Worm (Caenorhabditis elegans) whole organism, young adult: Measurements from ENCODE around the gene ecps-2.
A peak's percentile ranks its signal among the peaks of the same experiment; 100 is the strongest.

Experiments
- B0261.1 ChIP-seq: sonication (generic microtip); optimal IDR thresholded peaks from 2 replicates; lab custom pipeline; 2016; ENCODE audit warnings: mild to moderate bottlenecking, missing genetic modification characterization, moderate library complexity, missing compliant biosample characterization
- F23B12.7 ChIP-seq: sonication (generic microtip); optimal IDR thresholded peaks from 2 replicates; lab custom pipeline; 2017; ENCODE audit warnings: missing genetic modification characterization, mild to moderate bottlenecking, missing compliant biosample characterization, antibody characterized with exemption, moderate library complexity; ENCODE audit not compliant: insufficient read depth
- F33H1.4 ChIP-seq: fragments of 200-800 bp; sonication (Bioruptor generic); IDR thresholded peaks from 2 replicates; pipeline ENCODE4 v1.3.6; 2022; ENCODE audit warnings: missing genetic modification reagents, missing genetic modification characterization, missing compliant biosample characterization
- F37B4.10 ChIP-seq: fragments of 200-800 bp; sonication (Bioruptor generic); IDR thresholded peaks from 2 replicates; pipeline ENCODE4 v1.3.6; 2022; ENCODE audit warnings: missing genetic modification characterization, missing compliant biosample characterization
- K12H6.12 ChIP-seq: fragments of 200-800 bp; sonication (Bioruptor generic); optimal IDR thresholded peaks from 2 replicates; lab custom pipeline; 2018; ENCODE audit warnings: mild to moderate bottlenecking, missing genetic modification characterization, missing compliant biosample characterization
- T26A5.8 ChIP-seq: sonication (generic microtip); optimal IDR thresholded peaks from 2 replicates; lab custom pipeline; 2016; ENCODE audit warnings: missing genetic modification characterization, missing compliant biosample characterization
- Y56A3A.18 ChIP-seq: fragments of 200-800 bp; sonication (Bioruptor generic); IDR thresholded peaks from 2 replicates; pipeline ENCODE4 v1.3.6; 2022; ENCODE audit warnings: missing genetic modification reagents, missing genetic modification characterization, missing compliant biosample characterization
- Y79H2A.3 ChIP-seq: fragments of 200-800 bp; sonication (Bioruptor generic); conservative IDR thresholded peaks from 2 replicates; pipeline ENCODE4 v1.3.6; 2022; ENCODE audit warnings: missing genetic modification reagents, missing genetic modification characterization, missing compliant biosample characterization
- aptf-3 ChIP-seq: fragments of 200-800 bp; sonication (Bioruptor generic); IDR thresholded peaks from 2 replicates; pipeline ENCODE4 v1.3.6; 2022; ENCODE audit warnings: missing genetic modification characterization, missing compliant biosample characterization
- attf-3 ChIP-seq: fragments of 200-800 bp; sonication (Bioruptor generic); conservative IDR thresholded peaks from 2 replicates; pipeline ENCODE4 v1.3.6; 2022; ENCODE audit warnings: missing genetic modification reagents, missing genetic modification characterization, missing compliant biosample characterization
- bed-2 ChIP-seq: fragments of 200-800 bp; sonication (Bioruptor generic); IDR thresholded peaks from 2 replicates; pipeline ENCODE4 v1.3.6; 2022; ENCODE audit warnings: missing genetic modification reagents, missing genetic modification characterization, missing compliant biosample characterization
- ceh-100 ChIP-seq: fragments of 200-800 bp; sonication (Bioruptor generic); IDR thresholded peaks from 2 replicates; pipeline ENCODE4 v1.3.6; 2022; ENCODE audit warnings: missing genetic modification reagents, missing genetic modification characterization, missing compliant biosample characterization
- ceh-27 ChIP-seq: fragments of 200-800 bp; sonication (Bioruptor generic); optimal IDR thresholded peaks from 2 replicates; lab custom pipeline; 2018; ENCODE audit warnings: mild to moderate bottlenecking, missing genetic modification characterization, moderate library complexity, missing compliant biosample characterization
- ceh-40 ChIP-seq: fragments of 200-800 bp; sonication (Bioruptor generic); IDR thresholded peaks from 2 replicates; pipeline ENCODE4 v1.3.6; 2022; ENCODE audit warnings: missing genetic modification characterization, missing compliant biosample characterization
- ceh-58 ChIP-seq: fragments of 200-800 bp; sonication (Bioruptor generic); IDR thresholded peaks from 2 replicates; pipeline ENCODE4 v1.3.6; 2022; ENCODE audit warnings: missing genetic modification characterization, missing compliant biosample characterization
- ceh-79 ChIP-seq: sonication (generic microtip); optimal IDR thresholded peaks from 2 replicates; lab custom pipeline; 2017; ENCODE audit warnings: mild to moderate bottlenecking, missing genetic modification characterization, missing compliant biosample characterization
- chd-7 ChIP-seq: sonication (generic microtip); optimal IDR thresholded peaks from 2 replicates; lab custom pipeline; 2016; ENCODE audit warnings: mild to moderate bottlenecking, missing genetic modification characterization, moderate library complexity, missing compliant biosample characterization
- egrh-3 ChIP-seq: fragments of 200-800 bp; sonication (Bioruptor generic); IDR thresholded peaks from 2 replicates; pipeline ENCODE4 v1.3.6; 2022; ENCODE audit warnings: missing genetic modification reagents, missing genetic modification characterization, missing compliant biosample characterization
- ets-4 ChIP-seq: fragments of 200-800 bp; sonication (Bioruptor generic); optimal IDR thresholded peaks from 2 replicates; lab custom pipeline; 2018; ENCODE audit warnings: mild to moderate bottlenecking, missing genetic modification characterization, missing compliant biosample characterization
- fkh-3 ChIP-seq: sonication (generic microtip); optimal IDR thresholded peaks from 2 replicates; lab custom pipeline; 2016; ENCODE audit warnings: mild to moderate bottlenecking, missing genetic modification characterization, missing compliant biosample characterization
- him-1 ChIP-seq: sonication (generic microtip); optimal IDR thresholded peaks from 2 replicates; lab custom pipeline; 2016; ENCODE audit warnings: missing genotype, missing genetic modification reagents, missing genetic modification characterization, missing compliant biosample characterization
- hlh-12 ChIP-seq: sonication (generic microtip); optimal IDR thresholded peaks from 2 replicates; lab custom pipeline; 2016; ENCODE audit warnings: missing genetic modification characterization, missing compliant biosample characterization
- hrde-1 ChIP-seq: sonication (generic microtip); optimal IDR thresholded peaks from 2 replicates; lab custom pipeline; 2016; ENCODE audit warnings: missing genetic modification characterization, mild to moderate bottlenecking, missing compliant biosample characterization, moderate library complexity, missing genotype, missing genetic modification reagents, borderline replicate concordance
- hsf-1 ChIP-seq: fragments of 200-800 bp; sonication (Bioruptor generic); IDR thresholded peaks from 2 replicates; pipeline ENCODE4 v1.3.6; 2022; ENCODE audit warnings: missing genetic modification reagents, missing genetic modification characterization, missing compliant biosample characterization
- lag-1 ChIP-seq: fragments of 200-800 bp; sonication (Bioruptor generic); IDR thresholded peaks from 2 replicates; pipeline ENCODE4 v1.3.6; 2022; ENCODE audit warnings: missing genetic modification reagents, missing genetic modification characterization, missing compliant biosample characterization
- let-526 ChIP-seq: fragments of 200-800 bp; sonication (Bioruptor generic); IDR thresholded peaks from 2 replicates; pipeline ENCODE4 v1.3.6; 2022; ENCODE audit warnings: missing genetic modification reagents, missing genetic modification characterization, missing compliant biosample characterization
- lir-1 ChIP-seq: fragments of 200-800 bp; sonication (Bioruptor generic); conservative IDR thresholded peaks from 2 replicates; pipeline ENCODE4 v1.3.6; 2022; ENCODE audit warnings: missing genetic modification reagents, missing genetic modification characterization, missing compliant biosample characterization
- lsl-1 ChIP-seq: fragments of 200-800 bp; sonication (Bioruptor generic); optimal IDR thresholded peaks from 2 replicates; lab custom pipeline; 2018; ENCODE audit warnings: mild to moderate bottlenecking, missing genetic modification characterization, moderate library complexity, missing compliant biosample characterization
- madf-3 ChIP-seq: fragments of 200-800 bp; sonication (Bioruptor generic); IDR thresholded peaks from 2 replicates; pipeline ENCODE4 v1.3.6; 2022; ENCODE audit warnings: missing genetic modification reagents, missing genetic modification characterization, missing compliant biosample characterization
- madf-8 ChIP-seq: fragments of 200-800 bp; sonication (Bioruptor generic); conservative IDR thresholded peaks from 2 replicates; pipeline ENCODE4 v1.3.6; 2022; ENCODE audit warnings: missing genetic modification reagents, missing genetic modification characterization, missing compliant biosample characterization
- mel-28 ChIP-seq: sonication (generic microtip); optimal IDR thresholded peaks from 2 replicates; lab custom pipeline; 2016; ENCODE audit warnings: borderline replicate concordance, mild to moderate bottlenecking, missing genetic modification characterization, missing compliant biosample characterization
- nfya-2 ChIP-seq: fragments of 200-800 bp; sonication (Bioruptor generic); IDR thresholded peaks from 2 replicates; pipeline ENCODE4 v1.3.6; 2022; ENCODE audit warnings: missing genetic modification reagents, missing genetic modification characterization, missing compliant biosample characterization
- nfyb-1 ChIP-seq: fragments of 200-800 bp; sonication (Bioruptor generic); IDR thresholded peaks from 2 replicates; pipeline ENCODE4 v1.3.6; 2022; ENCODE audit warnings: missing genetic modification reagents, missing genetic modification characterization, missing compliant biosample characterization
- pbrm-1 ChIP-seq: fragments of 200-800 bp; sonication (Bioruptor generic); IDR thresholded peaks from 2 replicates; pipeline ENCODE4 v1.3.6; 2022; ENCODE audit warnings: missing genetic modification reagents, missing genetic modification characterization, missing compliant biosample characterization
- repo-1 ChIP-seq: sonication (generic microtip); optimal IDR thresholded peaks from 2 replicates; lab custom pipeline; 2017; ENCODE audit warnings: mild to moderate bottlenecking, missing genetic modification characterization, missing compliant biosample characterization
- sea-2 ChIP-seq: fragments of 200-800 bp; sonication (Bioruptor generic); IDR thresholded peaks from 2 replicates; pipeline ENCODE4 v1.3.6; 2022; ENCODE audit warnings: missing genetic modification characterization, missing compliant biosample characterization
- snpc-1.1 ChIP-seq: sonication (generic microtip); optimal IDR thresholded peaks from 2 replicates; lab custom pipeline; 2017; ENCODE audit warnings: missing genetic modification characterization, mild to moderate bottlenecking, missing compliant biosample characterization, antibody characterized with exemption, moderate library complexity, missing genotype, missing genetic modification reagents; ENCODE audit not compliant: insufficient read depth
- snpc-3.4 ChIP-seq: sonication (generic microtip); optimal IDR thresholded peaks from 2 replicates; lab custom pipeline; 2017; ENCODE audit warnings: missing genetic modification characterization, mild to moderate bottlenecking, missing compliant biosample characterization, antibody characterized with exemption, moderate library complexity, missing genotype, missing genetic modification reagents
- snpc-4 ChIP-seq, 5 experiments: fragments of 150-350 bp in 1 of 5; sonication (generic microtip) in 4 of 5; optimal IDR thresholded peaks; 2 replicates each; lab custom pipeline; 2014 to 2018; ENCODE audit warnings: missing genetic modification characterization in 5 of 5, missing biosample characterization in 3 of 5, antibody characterized with exemption in 2 of 5, mild to moderate bottlenecking in 2 of 5, missing compliant biosample characterization in 2 of 5, missing genotype in 2 of 5, moderate library complexity in 2 of 5, missing genetic modification reagents in 1 of 5
- xnd-1 ChIP-seq: sonication (generic microtip); optimal IDR thresholded peaks from 2 replicates; lab custom pipeline; 2016; ENCODE audit warnings: missing genotype, missing genetic modification reagents, missing genetic modification characterization, missing compliant biosample characterization
- zfh-2 ChIP-seq: fragments of 200-800 bp; sonication (Bioruptor generic); conservative IDR thresholded peaks from 2 replicates; pipeline ENCODE4 v1.3.6; 2022; ENCODE audit warnings: missing genetic modification reagents, missing genetic modification characterization, missing compliant biosample characterization
- ztf-26 ChIP-seq: sonication (generic microtip); optimal IDR thresholded peaks from 2 replicates; lab custom pipeline; 2017; ENCODE audit warnings: missing genetic modification characterization, missing compliant biosample characterization

Gene ecps-2

ce11 chrIII:10398919-10399318 lies 44.0 kb upstream of the ecps-2 start:
- TF ChIP-seq ceh-79 (tag; lab: Kevin White, UChicago) (no peak), ceh-40 (GFP tag; lab: Robert Waterston, UW) (no peak), ceh-58 (GFP tag; lab: Robert Waterston, UW) (0 out of 2 replicates have a peak, but pooled peaks have one; percentile 18), F33H1.4 (no peak), zfh-2 (GFP tag; lab: Robert Waterston, UW) (peak; percentile 61), egrh-3 (GFP tag; lab: Robert Waterston, UW) (peak; percentile 32; the same call in 1 of the 2 replicates), aptf-3 (GFP tag; lab: Robert Waterston, UW) (no peak), attf-3 (GFP tag; lab: Robert Waterston, UW) (no peak), lsl-1 (GFP tag; lab: Kevin White, UChicago) (no peak), B0261.1 (tag; lab: Kevin White, UChicago) (no peak), ceh-27 (no peak)

ce11 chrIII:10404918-10405317 lies 38.0 kb upstream of the ecps-2 start, which contains the start of the genes M03C11.3 and chl-1:
M03C11.3 (plus strand) TSS chrIII:10405070.
chl-1 (minus strand) TSS chrIII:10405240.
- TF ChIP-seq chd-7 (tag; lab: Kevin White, UChicago) (peak; percentile 16), snpc-4 (GFP tag; optimal IDR thresholded peaks at IDR 0.05; lab: Kevin White, UChicago) (no peak), snpc-4 (tag; optimal IDR thresholded peaks at IDR 0.05; lab: Kevin White, UChicago) (no peak), Y56A3A.18 (GFP tag; lab: Robert Waterston, UW) (peak; percentile 51; the same call in 1 of the 2 replicates), xnd-1 (tag; lab: Kevin White, UChicago) (no peak), zfh-2 (GFP tag; lab: Robert Waterston, UW) (peak; percentile 38; the same call in 1 of the 2 replicates)
- TF ChIP-seq, all 124 proteins: peak for 3

ce11 chrIII:10407198-10407663 lies 35.7 kb upstream of the ecps-2 start, which contains the start of gene hat-1:
hat-1 (minus strand) TSS chrIII:10407248.
- TF ChIP-seq hrde-1 (tag; lab: Kevin White, UChicago) (peak; percentile 73), hlh-12 (tag; lab: Kevin White, UChicago) (no peak), fkh-3 (tag; lab: Kevin White, UChicago) (no peak), ceh-58 (GFP tag; lab: Robert Waterston, UW) (no peak), T26A5.8 (no peak), snpc-4 (GFP tag; optimal IDR thresholded peaks at IDR 0.05; lab: Kevin White, UChicago) (peak; percentile 56), snpc-4 (tag; optimal IDR thresholded peaks at IDR 0.05; lab: Kevin White, UChicago) (peak in 3 of 4 experiments; percentile 79 to 86 (median 80)), F37B4.10 (GFP tag; lab: Robert Waterston, UW) (no peak), egrh-3 (GFP tag; lab: Robert Waterston, UW) (peak; percentile 54; the same call in 1 of the 2 replicates), bed-2 (GFP tag; lab: Robert Waterston, UW) (no peak), ceh-40 (GFP tag; lab: Robert Waterston, UW) (no peak), ets-4 (no peak), sea-2 (GFP tag; lab: Robert Waterston, UW) (peak; percentile 71; the same call in 1 of the 2 replicates), lag-1 (GFP tag; lab: Robert Waterston, UW) (no peak), Y79H2A.3 (GFP tag; lab: Robert Waterston, UW) (no peak), snpc-1.1 (tag; lab: Kevin White, UChicago) (peak; percentile 49), mel-28 (tag; lab: Kevin White, UChicago) (peak; percentile 49), chd-7 (tag; lab: Kevin White, UChicago) (peak; percentile 90), ceh-100 (GFP tag; lab: Robert Waterston, UW) (peak; percentile 88), snpc-3.4 (peak; percentile 78), lir-1 (GFP tag; lab: Robert Waterston, UW) (peak; percentile 89), K12H6.12 (tag; lab: Kevin White, UChicago) (peak; percentile 89), madf-8 (GFP tag; lab: Robert Waterston, UW) (peak; percentile 84), nfya-2 (no peak), madf-3 (GFP tag; lab: Robert Waterston, UW) (peak; percentile 93), hsf-1 (GFP tag; lab: Robert Waterston, UW) (peak; percentile 84), him-1 (no peak), let-526 (0 out of 2 replicates have a peak, but pooled peaks have one; percentile 65), F23B12.7 (tag; lab: Kevin White, UChicago) (peak; percentile 63), repo-1 (tag; lab: Kevin White, UChicago) (peak; percentile 87), ztf-26 (peak; percentile 95), nfyb-1 (GFP tag; lab: Robert Waterston, UW) (peak; percentile 97), pbrm-1 (peak; percentile 97)
